Fruit fly (Drosophila melanogaster): ENCODE data around the gene mtm.

DNA sequence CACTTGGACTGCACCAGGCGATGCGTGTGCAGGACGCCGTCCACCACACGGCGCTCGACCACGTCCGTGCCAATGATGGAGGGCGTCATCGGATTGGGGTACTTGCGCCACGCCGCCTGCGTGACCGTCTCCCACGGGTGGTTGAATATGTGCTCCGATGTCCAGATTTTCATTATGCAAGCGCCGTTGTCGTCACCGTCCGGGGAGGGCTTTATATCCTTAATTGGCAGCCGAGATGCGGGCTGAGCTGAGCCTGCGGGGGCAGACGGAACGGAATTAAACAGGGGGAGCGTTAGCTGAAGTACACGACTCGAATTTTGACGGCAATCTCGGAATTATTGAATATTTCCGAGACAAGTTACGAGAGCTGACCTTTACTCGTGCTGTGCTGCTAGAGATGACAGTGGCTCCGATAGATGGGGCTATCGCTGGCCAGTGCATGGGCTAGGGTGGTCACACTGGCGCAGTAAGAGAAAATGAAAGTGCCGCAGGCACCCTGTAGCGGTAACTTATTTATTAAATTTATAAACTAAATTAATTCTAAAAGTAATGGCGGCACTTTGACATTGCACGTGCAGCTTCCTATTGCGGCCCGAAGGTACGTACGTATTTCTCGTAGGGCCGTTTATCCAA, 10.8 kb upstream of the mtm start, which contains the start of gene IPIP:
- peak; percentile 32; the same call in 1 of the 2 replicates for TF ChIP-seq Ets98B (GFP tag; IDR thresholded peaks at IDR 0.05)
- no peak for TF ChIP-seq CG34367 (tag; optimal IDR thresholded peaks at IDR 0.05)
- no peak for TF ChIP-seq CG14655 (GFP tag; optimal IDR thresholded peaks at IDR 0.05)
- peak; percentile 7 for TF ChIP-seq CG8159 (tag; optimal IDR thresholded peaks at IDR 0.05)
- no peak for TF ChIP-seq Pif1A (GFP tag; optimal IDR thresholded peaks at IDR 0.05)
- TF ChIP-seq CG10348 (GFP tag; IDR thresholded peaks at IDR 0.05) = no peak
- TF ChIP-seq fd96Ca (GFP tag; IDR thresholded peaks at IDR 0.05) = no peak
- TF ChIP-seq CG12605 (GFP tag; IDR thresholded peaks at IDR 0.05) = no peak
- no peak for TF ChIP-seq rn (GFP tag; IDR thresholded peaks at IDR 0.05)
- TF ChIP-seq CG4496 (GFP tag; IDR thresholded peaks at IDR 0.05) = peak; percentile 50; the same call in 1 of the 3 replicates
- no peak for TF ChIP-seq D1 (tag; optimal IDR thresholded peaks at IDR 0.05)
- peak; percentile 17 for TF ChIP-seq Pif1B (GFP tag; optimal IDR thresholded peaks at IDR 0.05)
